Worm (Caenorhabditis elegans): ENCODE measurements around the gene sorb-1.

sorb-1 gene

DNA sequence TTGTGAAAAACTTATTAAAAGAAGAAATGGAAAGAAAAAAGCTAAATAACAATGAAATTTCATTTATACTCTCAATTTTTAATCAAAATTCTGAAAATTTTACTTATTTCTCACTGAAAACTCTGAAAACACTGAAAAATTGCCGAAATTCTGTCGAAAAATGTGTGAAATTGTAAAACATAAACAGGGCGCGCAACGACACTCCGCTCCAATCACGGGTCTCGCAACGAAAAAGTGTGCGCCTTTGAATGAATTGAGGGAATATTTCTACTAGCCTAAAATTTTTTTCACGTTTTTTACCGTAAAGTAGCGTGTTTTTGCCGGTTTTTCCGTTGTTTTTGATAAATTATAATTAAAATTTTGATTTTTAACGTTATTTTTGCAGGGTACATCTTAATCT is 27.3 kb downstream of the sorb-1 start, which contains the start of gene rpl-18 (continued):
- no peak for TF ChIP-seq peb-1 (tag; optimal IDR thresholded peaks at IDR 0.05)
- TF ChIP-seq ZK546.5 (tag; optimal IDR thresholded peaks at IDR 0.05): no peak
- no peak for TF ChIP-seq ztf-11 (tag; optimal IDR thresholded peaks at IDR 0.05)
- TF ChIP-seq mab-5 (tag; optimal IDR thresholded peaks at IDR 0.05): no peak
- peak; percentile 84 for TF ChIP-seq C34F6.9 (tag; optimal IDR thresholded peaks at IDR 0.05)
- TF ChIP-seq egl-27 (tag; optimal IDR thresholded peaks at IDR 0.05): no peak
- peak; percentile 56 for TF ChIP-seq ztf-4 (tag; optimal IDR thresholded peaks at IDR 0.05)
- peak; percentile 36 for TF ChIP-seq nhr-21 (tag; optimal IDR thresholded peaks at IDR 0.05)
- no peak for TF ChIP-seq unc-39 (tag; optimal IDR thresholded peaks at IDR 0.05)
- no peak for TF ChIP-seq blmp-1 (tag; optimal IDR thresholded peaks at IDR 0.05; ENCODE audit: insufficient read depth)
- no peak for TF ChIP-seq nhr-237 (tag; optimal IDR thresholded peaks at IDR 0.05)
- TF ChIP-seq elt-3 (tag; optimal IDR thresholded peaks at IDR 0.05): no peak
- TF ChIP-seq nhr-23 (tag; optimal IDR thresholded peaks at IDR 0.05): no peak
- no peak for TF ChIP-seq Y55F3AM.14 (GFP tag; optimal IDR thresholded peaks at IDR 0.05)
- no peak for TF ChIP-seq skn-1 (tag; optimal IDR thresholded peaks at IDR 0.05)
- no peak for TF ChIP-seq dmd-4 (tag; optimal IDR thresholded peaks at IDR 0.05)
- TF ChIP-seq nhr-11 (tag; optimal IDR thresholded peaks at IDR 0.05): no peak

DNA sequence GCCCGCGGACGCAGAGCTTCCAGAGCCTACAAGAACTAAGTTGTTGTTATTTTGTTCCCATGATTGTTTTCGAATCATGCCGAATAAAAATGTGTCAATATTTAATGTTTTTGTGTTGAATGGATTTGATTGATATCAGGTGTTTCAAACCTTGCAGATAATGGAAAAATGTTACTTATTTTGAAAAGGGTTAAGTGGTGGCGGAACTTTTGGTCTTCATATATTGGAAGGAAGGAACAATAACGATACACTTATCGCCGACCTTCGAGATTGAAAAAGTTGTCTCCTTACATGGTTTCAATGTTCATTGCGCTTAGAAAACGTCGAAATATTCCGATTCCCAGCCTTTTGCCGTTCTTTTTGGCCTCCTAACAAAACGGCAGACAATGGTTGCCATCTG is 28.6 kb downstream of the sorb-1 start, which contains the start of gene gly-10:
Gene gly-10, plus strand, starts transcription at position 387 of the 400 bp plus-strand sequence.
- TF ChIP-seq ama-1 (optimal IDR thresholded peaks at IDR 0.05) (peak; percentile 9), nhr-12 (tag; optimal IDR thresholded peaks at IDR 0.05) (no peak)

DNA sequence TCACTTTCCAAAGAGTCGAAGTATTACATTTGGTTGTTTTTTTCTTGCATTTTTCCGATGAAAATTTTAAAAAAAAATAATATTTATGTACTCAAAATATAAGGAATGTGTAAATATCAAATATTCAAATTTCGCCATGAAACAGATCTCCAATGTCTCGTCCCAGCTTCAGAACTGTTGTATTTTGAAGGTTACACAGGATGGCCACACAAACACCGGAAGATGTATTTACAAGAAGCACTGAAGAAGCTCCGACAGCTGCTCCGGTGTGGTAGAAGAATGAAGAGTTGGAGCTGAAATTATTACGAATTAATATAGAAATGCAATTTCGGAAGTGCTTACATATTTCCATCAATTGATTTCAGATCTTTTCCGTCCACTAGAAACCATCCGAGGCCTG is 32.2 kb downstream of the sorb-1 start:
- no peak for TF ChIP-seq blmp-1 (tag; optimal IDR thresholded peaks at IDR 0.05; ENCODE audit: insufficient read depth)
- no peak for TF ChIP-seq fos-1 (tag; optimal IDR thresholded peaks at IDR 0.05)
- no peak for TF ChIP-seq nhr-12 (tag; optimal IDR thresholded peaks at IDR 0.05)
- no peak for TF ChIP-seq F13H6.1 (tag; optimal IDR thresholded peaks at IDR 0.05)
- TF ChIP-seq alr-1 (tag; optimal IDR thresholded peaks at IDR 0.05): no peak
- no peak for TF ChIP-seq unc-39 (tag; optimal IDR thresholded peaks at IDR 0.05)
- no peak for TF ChIP-seq mbf-1 (tag; optimal IDR thresholded peaks at IDR 0.05)
- no peak for TF ChIP-seq peb-1 (tag; optimal IDR thresholded peaks at IDR 0.05)
- no peak for TF ChIP-seq lsy-2 (tag; optimal IDR thresholded peaks at IDR 0.05)
- TF ChIP-seq ztf-4 (tag; optimal IDR thresholded peaks at IDR 0.05): no peak
- TF ChIP-seq lin-13 (GFP tag; optimal IDR thresholded peaks at IDR 0.05): no peak
- no peak for TF ChIP-seq ceh-82 (tag; optimal IDR thresholded peaks at IDR 0.05)
- TF ChIP-seq C34F6.9 (tag; optimal IDR thresholded peaks at IDR 0.05): no peak
- TF ChIP-seq nhr-11 (tag; optimal IDR thresholded peaks at IDR 0.05): no peak
- TF ChIP-seq nhr-6 (tag; optimal IDR thresholded peaks at IDR 0.05): no peak

DNA sequence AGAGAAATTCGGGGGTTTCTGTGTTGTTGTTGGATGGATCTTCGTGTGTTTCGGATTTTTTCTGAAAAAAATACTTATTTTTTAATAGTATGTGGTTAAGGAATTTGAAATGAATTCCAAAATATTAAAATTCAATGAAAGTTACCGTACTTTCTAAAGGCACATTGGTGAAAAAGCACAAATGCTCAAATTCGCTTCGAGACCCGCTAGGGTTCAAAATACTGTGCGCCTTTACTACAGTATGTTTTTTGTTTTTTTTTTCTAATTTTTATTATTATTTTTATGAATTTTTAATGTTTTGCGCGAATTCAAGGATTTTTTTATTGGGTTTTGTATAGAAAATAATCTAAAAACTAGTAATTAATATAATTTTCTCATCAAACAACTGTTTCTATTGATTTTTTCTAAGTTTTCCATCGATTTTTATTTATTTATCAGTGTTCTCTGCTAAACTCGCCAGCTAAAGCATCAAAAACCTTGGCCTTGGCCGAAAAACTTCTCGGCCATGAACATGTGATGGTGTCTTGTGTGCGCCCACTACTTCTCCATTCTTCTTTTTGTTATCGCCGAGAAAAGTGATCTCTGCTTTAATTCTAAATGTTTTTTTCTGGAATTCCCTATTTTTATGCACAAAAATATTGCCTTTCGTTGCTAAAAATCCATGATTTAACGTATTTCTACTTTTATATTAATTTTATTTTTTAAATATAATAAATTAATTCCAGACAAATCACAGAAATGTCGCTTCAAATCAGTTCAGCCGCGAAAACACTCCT is 33.3 kb downstream of the sorb-1 start, which contains the start of gene iscu-1:
Gene iscu-1, plus strand, starts transcription at position 726 of the 776 bp plus-strand sequence.
- TF ChIP-seq crh-2 (tag; optimal IDR thresholded peaks at IDR 0.05) (peak; percentile 33), blmp-1 (tag; optimal IDR thresholded peaks at IDR 0.05; ENCODE audit: insufficient read depth) (no peak), ceh-82 (tag; optimal IDR thresholded peaks at IDR 0.05) (no peak), skn-1 (tag; optimal IDR thresholded peaks at IDR 0.05) (no peak), nhr-25 (tag; optimal IDR thresholded peaks at IDR 0.05) (no peak), C34F6.9 (tag; optimal IDR thresholded peaks at IDR 0.05) (peak; percentile 52), nhr-129 (tag; optimal IDR thresholded peaks at IDR 0.05) (peak; percentile 77), egl-27 (tag; optimal IDR thresholded peaks at IDR 0.05) (no peak), unc-62 (GFP tag; optimal IDR thresholded peaks at IDR 0.05) (no peak), ztf-11 (tag; optimal IDR thresholded peaks at IDR 0.05) (no peak), ztf-4 (tag; optimal IDR thresholded peaks at IDR 0.05) (no peak), R02D3.7 (tag; optimal IDR thresholded peaks at IDR 0.05) (no peak), mbf-1 (tag; optimal IDR thresholded peaks at IDR 0.05) (no peak), nhr-12 (tag; optimal IDR thresholded peaks at IDR 0.05) (no peak), Y55F3AM.14 (GFP tag; optimal IDR thresholded peaks at IDR 0.05) (no peak), fos-1 (tag; optimal IDR thresholded peaks at IDR 0.05) (no peak), nhr-237 (tag; optimal IDR thresholded peaks at IDR 0.05) (no peak), unc-39 (tag; optimal IDR thresholded peaks at IDR 0.05) (no peak), unc-55 (GFP tag; optimal IDR thresholded peaks at IDR 0.05) (peak; percentile 62), mdl-1 (tag; optimal IDR thresholded peaks at IDR 0.05) (no peak), lin-13 (GFP tag; optimal IDR thresholded peaks at IDR 0.05) (no peak), gmeb-1 (tag; optimal IDR thresholded peaks at IDR 0.05) (peak; percentile 12), dmd-4 (tag; optimal IDR thresholded peaks at IDR 0.05) (no peak), lsy-2 (tag; optimal IDR thresholded peaks at IDR 0.05) (peak in 1 of 2 experiments; percentile 76), nhr-23 (tag; optimal IDR thresholded peaks at IDR 0.05) (no peak), peb-1 (tag; optimal IDR thresholded peaks at IDR 0.05) (no peak), alr-1 (tag; optimal IDR thresholded peaks at IDR 0.05) (no peak), nhr-21 (tag; optimal IDR thresholded peaks at IDR 0.05) (no peak), ama-1 (optimal IDR thresholded peaks at IDR 0.05) (no peak), lin-11 (tag; optimal IDR thresholded peaks at IDR 0.05) (no peak), F13H6.1 (tag; optimal IDR thresholded peaks at IDR 0.05) (peak; percentile 2), aly-2 (tag; optimal IDR thresholded peaks at IDR 0.05) (no peak), zag-1 (tag; optimal IDR thresholded peaks at IDR 0.05) (no peak), ZK546.5 (tag; optimal IDR thresholded peaks at IDR 0.05) (no peak), snpc-4 (tag; optimal IDR thresholded peaks at IDR 0.05) (no peak), elt-3 (tag; optimal IDR thresholded peaks at IDR 0.05) (no peak), lin-39 (tag; optimal IDR thresholded peaks at IDR 0.05) (no peak)

All from whole organism, L2 larva.